Fruit fly (Drosophila melanogaster) whole organism, prepupa: Measurements from ENCODE around the gene Cyp303a1.

Experiments
- Blimp-1 ChIP-seq: fragments of 200-800 bp; sonication (Bioruptor generic); optimal IDR thresholded peaks from 3 replicates; lab custom pipeline; 2017; ENCODE audit warnings: missing biosample characterization, missing genetic modification characterization, mild to moderate bottlenecking, moderate library complexity, missing genetic modification reagents
- CG10669 ChIP-seq: fragments of 200-800 bp; sonication (Bioruptor generic); optimal IDR thresholded peaks from 3 replicates; lab custom pipeline; 2018; ENCODE audit warnings: missing biosample characterization, mild to moderate bottlenecking, missing genetic modification characterization, moderate library complexity
- CG11762 ChIP-seq: fragments of 200-800 bp; sonication (Bioruptor generic); optimal IDR thresholded peaks from 3 replicates; lab custom pipeline; 2016; ENCODE audit warnings: missing biosample characterization, missing genetic modification characterization; ENCODE audit not compliant: insufficient read depth
- CG11902 ChIP-seq: fragments of 200-800 bp; sonication (Bioruptor generic); optimal IDR thresholded peaks from 3 replicates; lab custom pipeline; 2016; ENCODE audit warnings: missing biosample characterization, missing genetic modification characterization
- CG15336 ChIP-seq: fragments of 200-800 bp; sonication (Bioruptor generic); IDR thresholded peaks from 2 replicates; pipeline ENCODE4 v1.3.6; 2022; ENCODE audit warnings: missing biosample characterization, missing genetic modification characterization
- CG1621 ChIP-seq: fragments of 200-800 bp; sonication (Bioruptor generic); optimal IDR thresholded peaks from 3 replicates; lab custom pipeline; 2018; ENCODE audit warnings: missing biosample characterization, mild to moderate bottlenecking, missing genetic modification characterization
- CG16779 ChIP-seq: fragments of 200-800 bp; sonication (Bioruptor generic); optimal IDR thresholded peaks from 3 replicates; lab custom pipeline; 2017; ENCODE audit warnings: missing biosample characterization, mild to moderate bottlenecking, missing genetic modification characterization
- CG3032 ChIP-seq: fragments of 200-800 bp; optimal IDR thresholded peaks from 2 replicates; lab custom pipeline; 2019; ENCODE audit warnings: missing biosample characterization, mild to moderate bottlenecking, missing genetic modification characterization, moderate library complexity
- CG31627 ChIP-seq: fragments of 200-800 bp; sonication (Bioruptor generic); optimal IDR thresholded peaks from 3 replicates; lab custom pipeline; 2016; ENCODE audit warnings: missing biosample characterization, missing genetic modification characterization
- CG32006 ChIP-seq: fragments of 200-800 bp; sonication (Bioruptor generic); optimal IDR thresholded peaks from 3 replicates; lab custom pipeline; 2017; ENCODE audit warnings: missing biosample characterization, mild to moderate bottlenecking, missing genetic modification characterization
- CG34406 ChIP-seq: fragments of 200-800 bp; sonication (Bioruptor generic); optimal IDR thresholded peaks from 3 replicates; lab custom pipeline; 2016; ENCODE audit warnings: missing biosample characterization, missing genetic modification characterization
- CG3919 ChIP-seq: fragments of 200-800 bp; sonication (Bioruptor generic); optimal IDR thresholded peaks from 3 replicates; lab custom pipeline; 2016; ENCODE audit warnings: missing biosample characterization, missing genetic modification characterization
- CG4318 ChIP-seq: fragments of 200-800 bp; sonication (Bioruptor generic); optimal IDR thresholded peaks from 3 replicates; lab custom pipeline; 2017; ENCODE audit warnings: missing biosample characterization, mild to moderate bottlenecking, missing genetic modification characterization
- CG6163 ChIP-seq: fragments of 200-800 bp; sonication (Bioruptor generic); IDR thresholded peaks from 3 replicates; pipeline ENCODE4 v1.3.6; 2022; ENCODE audit warnings: missing biosample characterization, missing genetic modification characterization
- CG6276 ChIP-seq: fragments of 200-800 bp; sonication (Bioruptor generic); optimal IDR thresholded peaks from 2 replicates; lab custom pipeline; 2017; ENCODE audit warnings: missing biosample characterization, mild to moderate bottlenecking, missing genetic modification characterization
- CG6808 ChIP-seq: fragments of 200-800 bp; sonication (Bioruptor generic); optimal IDR thresholded peaks from 3 replicates; lab custom pipeline; 2017; ENCODE audit warnings: missing biosample characterization, missing genetic modification characterization, mild to moderate bottlenecking, moderate library complexity, missing genetic modification reagents
- CG6854 ChIP-seq: fragments of 200-800 bp; sonication (Bioruptor generic); optimal IDR thresholded peaks from 2 replicates; lab custom pipeline; 2017; ENCODE audit warnings: missing biosample characterization, mild to moderate bottlenecking, missing genetic modification characterization
- CG7368 ChIP-seq: fragments of 200-800 bp; sonication (Bioruptor generic); optimal IDR thresholded peaks from 3 replicates; lab custom pipeline; 2016; ENCODE audit warnings: missing biosample characterization, missing genetic modification characterization
- CG8119 ChIP-seq: fragments of 200-800 bp; sonication (Bioruptor generic); IDR thresholded peaks from 3 replicates; pipeline ENCODE4 v1.3.6; 2022; ENCODE audit warnings: missing biosample characterization, missing genetic modification characterization
- CG8319 ChIP-seq: fragments of 200-800 bp; sonication (Bioruptor generic); optimal IDR thresholded peaks from 3 replicates; lab custom pipeline; 2016; ENCODE audit warnings: missing biosample characterization, missing genetic modification characterization
- CG9139 ChIP-seq: fragments of 200-800 bp; sonication (Bioruptor generic); optimal IDR thresholded peaks from 3 replicates; lab custom pipeline; 2017; ENCODE audit warnings: missing biosample characterization, mild to moderate bottlenecking, missing genetic modification characterization
- Eip75B ChIP-seq: fragments of 200-800 bp; sonication (Bioruptor generic); optimal IDR thresholded peaks from 3 replicates; lab custom pipeline; 2016; ENCODE audit warnings: missing biosample characterization, missing genetic modification characterization
- Eip93F ChIP-seq: fragments of 200-800 bp; sonication (Bioruptor generic); optimal IDR thresholded peaks from 2 replicates; lab custom pipeline; 2016; ENCODE audit warnings: missing biosample characterization, mild to moderate bottlenecking, missing genetic modification characterization
- Ets21C ChIP-seq: fragments of 200-800 bp; sonication (Bioruptor generic); optimal IDR thresholded peaks from 3 replicates; lab custom pipeline; 2016; ENCODE audit warnings: missing biosample characterization, missing genetic modification characterization
- Ets96B ChIP-seq: fragments of 200-800 bp; optimal IDR thresholded peaks from 2 replicates; lab custom pipeline; 2019; ENCODE audit warnings: missing biosample characterization, mild to moderate bottlenecking, missing genetic modification characterization, moderate library complexity
- Gug ChIP-seq: fragments of 200-800 bp; sonication (Bioruptor generic); IDR thresholded peaks from 2 replicates; pipeline ENCODE4 v1.3.6; 2022; ENCODE audit warnings: missing biosample characterization, missing genetic modification characterization
- Hr38 ChIP-seq: sonication (Bioruptor generic); optimal IDR thresholded peaks from 2 replicates; lab custom pipeline; 2016; ENCODE audit warnings: missing biosample characterization, missing genetic modification characterization
- Hr4 ChIP-seq: fragments of 200-800 bp; sonication (Bioruptor generic); optimal IDR thresholded peaks from 3 replicates; lab custom pipeline; 2016; ENCODE audit warnings: missing biosample characterization, missing genetic modification characterization
- Smox ChIP-seq: fragments of 200-800 bp; sonication (Bioruptor generic); optimal IDR thresholded peaks from 3 replicates; lab custom pipeline; 2016; ENCODE audit warnings: missing biosample characterization, missing genetic modification characterization
- Sox102F ChIP-seq: fragments of 200-800 bp; sonication (Bioruptor generic); optimal IDR thresholded peaks from 2 replicates; lab custom pipeline; 2016; ENCODE audit warnings: missing biosample characterization, mild to moderate bottlenecking, missing genetic modification characterization
- Sox14 ChIP-seq: fragments of 200-800 bp; sonication (Bioruptor generic); optimal IDR thresholded peaks from 3 replicates; lab custom pipeline; 2016; ENCODE audit warnings: missing biosample characterization, missing genetic modification characterization
- Sox15 ChIP-seq: fragments of 200-800 bp; sonication (Bioruptor generic); optimal IDR thresholded peaks from 3 replicates; lab custom pipeline; 2016; ENCODE audit warnings: missing biosample characterization, missing genetic modification characterization
- achi ChIP-seq: fragments of 200-800 bp; sonication (Bioruptor generic); optimal IDR thresholded peaks from 3 replicates; lab custom pipeline; 2016; ENCODE audit warnings: missing biosample characterization, missing genetic modification characterization
- acj6 ChIP-seq: fragments of 200-800 bp; sonication (Bioruptor generic); optimal IDR thresholded peaks from 3 replicates; lab custom pipeline; 2016; ENCODE audit warnings: missing biosample characterization, missing genetic modification characterization
- cyc ChIP-seq: fragments of 200-800 bp; sonication (Bioruptor generic); optimal IDR thresholded peaks from 3 replicates; lab custom pipeline; 2016; ENCODE audit warnings: missing biosample characterization, missing genetic modification characterization
- dac ChIP-seq: fragments of 200-800 bp; sonication (Bioruptor generic); optimal IDR thresholded peaks from 2 replicates; lab custom pipeline; 2017; ENCODE audit warnings: missing biosample characterization, mild to moderate bottlenecking, missing genetic modification characterization
- dsx ChIP-seq: fragments of 200-800 bp; optimal IDR thresholded peaks from 3 replicates; lab custom pipeline; 2019; ENCODE audit warnings: missing biosample characterization, mild to moderate bottlenecking, missing genetic modification characterization, moderate library complexity; ENCODE audit not compliant: poor library complexity, severe bottlenecking
- eg ChIP-seq: fragments of 200-800 bp; sonication (Bioruptor generic); IDR thresholded peaks from 3 replicates; pipeline ENCODE4 v1.3.6; 2022; ENCODE audit warnings: missing biosample characterization, missing genetic modification characterization
- esn ChIP-seq: fragments of 200-800 bp; sonication (Bioruptor generic); optimal IDR thresholded peaks from 2 replicates; lab custom pipeline; 2016; ENCODE audit warnings: missing biosample characterization, mild to moderate bottlenecking, missing genetic modification characterization, moderate library complexity
- fd59A ChIP-seq: fragments of 200-800 bp; sonication (Bioruptor generic); optimal IDR thresholded peaks from 2 replicates; lab custom pipeline; 2017; ENCODE audit warnings: missing biosample characterization, mild to moderate bottlenecking, missing genetic modification characterization, missing genetic modification reagents
- fkh ChIP-seq: fragments of 200-800 bp; sonication (Bioruptor generic); optimal IDR thresholded peaks from 3 replicates; lab custom pipeline; 2017; ENCODE audit warnings: missing biosample characterization, mild to moderate bottlenecking, missing genetic modification characterization, moderate library complexity
- lz ChIP-seq: fragments of 200-800 bp; sonication (Bioruptor generic); optimal IDR thresholded peaks from 3 replicates; lab custom pipeline; 2016; ENCODE audit warnings: missing biosample characterization, missing genetic modification characterization
- salr ChIP-seq, 2 experiments: fragments of 200-800 bp; sonication (Bioruptor generic); optimal IDR thresholded peaks; 3 replicates each; lab custom pipeline; 2016 to 2018; ENCODE audit warnings: missing biosample characterization in 2 of 2, missing genetic modification characterization in 2 of 2, mild to moderate bottlenecking in 1 of 2
- svp ChIP-seq: fragments of 200-800 bp; sonication (Bioruptor generic); peaks from one replicate; lab custom pipeline; 2016; ENCODE audit warnings: missing biosample characterization, missing genetic modification characterization
- vri ChIP-seq: fragments of 200-800 bp; sonication (Bioruptor generic); optimal IDR thresholded peaks from 3 replicates; lab custom pipeline; 2016; ENCODE audit warnings: missing biosample characterization, mild to moderate bottlenecking, missing genetic modification characterization

The Cyp303a1 gene

dm6 chr2L:16257227-16258071, 36.5 kb upstream of the Cyp303a1 start, which contains the start of the genes PRL-1 and EndoGI (continued):
- TF ChIP-seq CG3032: peak; percentile 79
- TF ChIP-seq CG32006 (GFP tag; lab: Kevin White, UChicago): peak; percentile 68
- TF ChIP-seq salr (GFP tag; optimal IDR thresholded peaks at IDR 0.05; lab: Kevin White, UChicago): peak in 1 of 2 experiments; percentile 76
- TF ChIP-seq achi (GFP tag; lab: Kevin White, UChicago): peak; percentile 72
- peak; percentile 93 for TF ChIP-seq CG15336
- peak; percentile 36 for TF ChIP-seq Smox (GFP tag; lab: Kevin White, UChicago)
- peak; percentile 67 for TF ChIP-seq esn (GFP tag; lab: Kevin White, UChicago)
- peak; percentile 49 for TF ChIP-seq cyc
- TF ChIP-seq CG34406: peak; percentile 86
- no peak for TF ChIP-seq CG11902 (GFP tag; lab: Kevin White, UChicago)
- TF ChIP-seq Eip75B (GFP tag; lab: Kevin White, UChicago): peak; percentile 15
- peak; percentile 31 for TF ChIP-seq Sox15 (GFP tag; lab: Kevin White, UChicago)
- peak; percentile 24 for TF ChIP-seq vri (GFP tag; lab: Kevin White, UChicago)
- peak; percentile 2 for TF ChIP-seq CG1621 (tag; lab: Kevin White, UChicago)
- TF ChIP-seq Eip93F (GFP tag; lab: Kevin White, UChicago): peak; percentile 58
- TF ChIP-seq CG9139 (GFP tag; lab: Kevin White, UChicago): peak; percentile 68
- TF ChIP-seq Hr38 (GFP tag; lab: Kevin White, UChicago): no peak
- TF ChIP-seq lz (GFP tag; lab: Kevin White, UChicago): peak; percentile 34
- peak; percentile 80 for TF ChIP-seq acj6 (GFP tag; lab: Kevin White, UChicago)
- TF ChIP-seq fkh: peak; percentile 58

- no peak for TF ChIP-seq CG32006 (GFP tag; lab: Kevin White, UChicago)
- no peak for TF ChIP-seq CG6276
- no peak for TF ChIP-seq CG7368
- TF ChIP-seq CG6163 (GFP tag; lab: Robert Waterston, UW): no peak
- no peak for TF ChIP-seq Ets21C
- TF ChIP-seq eg (GFP tag; lab: Robert Waterston, UW): no peak
- no peak for TF ChIP-seq CG3919
- TF ChIP-seq CG11762: no peak
- no peak for TF ChIP-seq CG8119 (GFP tag; lab: Robert Waterston, UW)
- no peak for TF ChIP-seq dsx (GFP tag; lab: Kevin White, UChicago)
- TF ChIP-seq lz (GFP tag; lab: Kevin White, UChicago): no peak
- no peak for TF ChIP-seq Gug
- TF ChIP-seq CG6808 (GFP tag; lab: Kevin White, UChicago): no peak
- TF ChIP-seq Sox15 (GFP tag; lab: Kevin White, UChicago): no peak
- TF ChIP-seq CG8319: no peak
- no peak for TF ChIP-seq Smox (GFP tag; lab: Kevin White, UChicago)
- no peak for TF ChIP-seq Blimp-1
- no peak for TF ChIP-seq cyc
- TF ChIP-seq Hr4 (GFP tag; lab: Kevin White, UChicago): peak; percentile 71
- no peak for TF ChIP-seq CG4318 (GFP tag; lab: Kevin White, UChicago)
- TF ChIP-seq vri (GFP tag; lab: Kevin White, UChicago): no peak
- TF ChIP-seq Eip93F (GFP tag; lab: Kevin White, UChicago): no peak
- TF ChIP-seq CG6854 (GFP tag; lab: Kevin White, UChicago): no peak
- peak; percentile 35 for TF ChIP-seq Sox14 (GFP tag; lab: Kevin White, UChicago)
- TF ChIP-seq Sox102F (GFP tag; lab: Kevin White, UChicago): no peak
- no peak for TF ChIP-seq CG16779 (tag; lab: Kevin White, UChicago)
- peak; percentile 5 for TF ChIP-seq fkh
- no peak for TF ChIP-seq CG10669 (GFP tag; lab: Kevin White, UChicago)
- TF ChIP-seq svp: no peak
- no peak for TF ChIP-seq CG31627 (GFP tag; lab: Kevin White, UChicago)
- TF ChIP-seq dac (GFP tag; lab: Kevin White, UChicago): no peak
- TF ChIP-seq Ets96B (tag; lab: Kevin White, UChicago): no peak
- peak in 1 of 2 experiments; percentile 51 for TF ChIP-seq salr (GFP tag; optimal IDR thresholded peaks at IDR 0.05; lab: Kevin White, UChicago)
- no peak for TF ChIP-seq fd59A (GFP tag; lab: Kevin White, UChicago)
- no peak for TF ChIP-seq CG11902 (GFP tag; lab: Kevin White, UChicago)
- TF ChIP-seq Hr38 (GFP tag; lab: Kevin White, UChicago): no peak
- TF ChIP-seq CG3032: no peak
Measured at dm6 chr2L:16261576-16262217, 32.3 kb upstream of the Cyp303a1 start, which contains the start of the genes twe and CG4935. Gene twe (minus strand): TSS chr2L:16261877. Gene CG4935 (plus strand): TSS chr2L:16262141.
